Worm (Caenorhabditis elegans): ENCODE data around the gene T07G12.2.

ce11 chrIV:10554947-10555346 lies 24.4 kb downstream of the T07G12.2 start, which contains the start of gene zim-2:
- TF ChIP-seq dmd-4 (tag; optimal IDR thresholded peaks at IDR 0.05; ENCODE audit: borderline replicate concordance) (no peak), pqm-1 (tag; optimal IDR thresholded peaks at IDR 0.05) (no peak), nfya-1 (tag; optimal IDR thresholded peaks at IDR 0.05) (no peak), fax-1 (tag; optimal IDR thresholded peaks at IDR 0.05) (no peak), sdc-2 (tag; optimal IDR thresholded peaks at IDR 0.05) (no peak), pha-4 (tag; optimal IDR thresholded peaks at IDR 0.05) (no peak), elt-2 (tag; optimal IDR thresholded peaks at IDR 0.05) (no peak), unc-86 (tag; optimal IDR thresholded peaks at IDR 0.05) (no peak), ref-2 (tag; optimal IDR thresholded peaks at IDR 0.05) (no peak)
